Worm (Caenorhabditis elegans) whole organism, young adult: Measurements from ENCODE around the gene msp-77.
A peak's percentile ranks its signal among the peaks of the same experiment; 100 is the strongest.

Source experiments
- B0035.1 ChIP-seq: sonication (generic microtip); optimal IDR thresholded peaks from 2 replicates; lab custom pipeline; 2016; ENCODE audit warnings: missing genetic modification characterization, mild to moderate bottlenecking, missing compliant biosample characterization, missing genotype, missing genetic modification reagents
- akir-1 ChIP-seq: fragments of 200-800 bp; sonication (Bioruptor generic); optimal IDR thresholded peaks from 2 replicates; lab custom pipeline; 2018; ENCODE audit warnings: mild to moderate bottlenecking, missing genetic modification characterization, moderate library complexity, missing compliant biosample characterization
- aptf-2 ChIP-seq: fragments of 200-800 bp; sonication (Bioruptor generic); conservative IDR thresholded peaks from 2 replicates; pipeline ENCODE4 v1.3.6; 2022; ENCODE audit warnings: missing genetic modification reagents, missing genetic modification characterization, missing compliant biosample characterization
- attf-5 ChIP-seq: fragments of 200-800 bp; sonication (Bioruptor generic); optimal IDR thresholded peaks from 2 replicates; lab custom pipeline; 2018; ENCODE audit warnings: mild to moderate bottlenecking, missing genetic modification characterization, missing compliant biosample characterization
- egl-44 ChIP-seq: fragments of 200-800 bp; sonication (Bioruptor generic); IDR thresholded peaks from 2 replicates; pipeline ENCODE4 v1.3.6; 2022; ENCODE audit warnings: missing genetic modification reagents, missing genetic modification characterization, missing compliant biosample characterization
- lin-26 ChIP-seq: fragments of 200-800 bp; sonication (Bioruptor generic); IDR thresholded peaks from 2 replicates; pipeline ENCODE4 v1.3.6; 2022; ENCODE audit warnings: missing genetic modification reagents, missing genetic modification characterization, missing compliant biosample characterization
- lin-54 ChIP-seq: fragments of 200-800 bp; sonication (Bioruptor generic); optimal IDR thresholded peaks from 2 replicates; lab custom pipeline; 2018; ENCODE audit warnings: mild to moderate bottlenecking, missing genetic modification characterization, missing compliant biosample characterization
- lsl-1 ChIP-seq: fragments of 200-800 bp; sonication (Bioruptor generic); optimal IDR thresholded peaks from 2 replicates; lab custom pipeline; 2018; ENCODE audit warnings: mild to moderate bottlenecking, missing genetic modification characterization, moderate library complexity, missing compliant biosample characterization
- madf-8 ChIP-seq: fragments of 200-800 bp; sonication (Bioruptor generic); conservative IDR thresholded peaks from 2 replicates; pipeline ENCODE4 v1.3.6; 2022; ENCODE audit warnings: missing genetic modification reagents, missing genetic modification characterization, missing compliant biosample characterization
- nhr-120 ChIP-seq: fragments of 200-800 bp; sonication (Bioruptor generic); IDR thresholded peaks from 2 replicates; pipeline ENCODE4 v1.3.6; 2022; ENCODE audit warnings: missing genetic modification characterization, missing compliant biosample characterization
- nhr-90 ChIP-seq: sonication (generic microtip); optimal IDR thresholded peaks from 2 replicates; lab custom pipeline; 2016; ENCODE audit warnings: missing genotype, mild to moderate bottlenecking, missing genetic modification characterization, missing compliant biosample characterization
- rcor-1 ChIP-seq: fragments of 200-800 bp; sonication (Bioruptor generic); IDR thresholded peaks from 2 replicates; pipeline ENCODE4 v1.3.6; 2022; ENCODE audit warnings: missing genetic modification reagents, missing genetic modification characterization, missing compliant biosample characterization
- unc-130 ChIP-seq: sonication (generic microtip); optimal IDR thresholded peaks from 2 replicates; lab custom pipeline; 2016; ENCODE audit warnings: missing genetic modification reagents, missing genetic modification characterization, missing compliant biosample characterization
- ztf-25 ChIP-seq: fragments of 200-800 bp; sonication (Bioruptor generic); IDR thresholded peaks from 2 replicates; pipeline ENCODE4 v1.3.6; 2022; ENCODE audit warnings: missing genetic modification reagents, missing genetic modification characterization, missing compliant biosample characterization

DNA sequence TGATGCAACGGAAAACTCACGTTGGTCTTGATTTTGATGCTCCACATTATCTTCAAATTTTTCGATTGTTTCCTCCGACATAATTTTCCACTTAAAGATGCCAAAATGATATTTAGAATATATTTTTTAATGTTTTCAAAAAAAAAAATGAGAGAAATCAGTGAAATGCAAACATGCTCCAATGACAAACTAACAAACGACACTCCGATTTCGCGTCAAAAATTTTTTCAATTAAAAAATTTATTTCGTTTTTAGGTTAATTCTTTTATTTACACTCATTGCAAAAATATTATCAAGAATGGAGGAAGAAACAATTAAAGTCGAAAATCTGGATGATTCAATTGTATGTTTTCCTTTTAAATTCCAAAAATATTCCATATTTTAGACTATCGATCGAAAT, 37.6 kb downstream of the msp-77 start, which contains the start of the genes trmt-10A and F25H8.2:
- peak; percentile 54 for TF ChIP-seq attf-5
- no peak for TF ChIP-seq lsl-1
- no peak for TF ChIP-seq lin-26 (GFP tag; lab: Robert Waterston, UW)
- TF ChIP-seq rcor-1 (GFP tag; lab: Robert Waterston, UW), result no peak
- no peak for TF ChIP-seq egl-44 (GFP tag; lab: Robert Waterston, UW)
- TF ChIP-seq B0035.1 (tag; lab: Kevin White, UChicago), result no peak
- TF ChIP-seq lin-54 (GFP tag; lab: Kevin White, UChicago), result no peak
- TF ChIP-seq unc-130 (GFP tag; lab: Kevin White, UChicago), result no peak
- TF ChIP-seq aptf-2 (GFP tag; lab: Robert Waterston, UW), result no peak
- TF ChIP-seq madf-8 (GFP tag; lab: Robert Waterston, UW), result no peak
- TF ChIP-seq akir-1, result no peak
- no peak for TF ChIP-seq nhr-90 (tag; lab: Kevin White, UChicago)
- TF ChIP-seq nhr-120 (GFP tag; lab: Robert Waterston, UW), result no peak
- no peak for TF ChIP-seq ztf-25 (GFP tag; lab: Robert Waterston, UW)
